Worm (Caenorhabditis elegans) whole organism, L4/young adult: Measurements from ENCODE around the gene F09C8.2.

Experiments
- W03F9.2 ChIP-seq: fragments of 150-350 bp; optimal IDR thresholded peaks from 2 replicates; lab custom pipeline; 2014; ENCODE audit warnings: missing biosample characterization, missing genetic modification characterization
- dao-5 ChIP-seq: sonication (generic microtip); optimal IDR thresholded peaks from 2 replicates; lab custom pipeline; 2016; ENCODE audit warnings: missing genotype, missing genetic modification characterization, moderate library complexity, missing compliant biosample characterization
- him-1 ChIP-seq: sonication (generic microtip); optimal IDR thresholded peaks from 2 replicates; lab custom pipeline; 2016; ENCODE audit warnings: missing genotype, missing genetic modification reagents, missing genetic modification characterization, missing compliant biosample characterization

Gene F09C8.2

ce11 chrX:16146972-16147593 lies at the start of gene F09C8.2:
Gene F09C8.2, minus strand, starts transcription at chrX:16147022.
- no peak for TF ChIP-seq him-1 (tag; lab: Kevin White, UChicago)
- TF ChIP-seq dao-5 (tag; lab: Kevin White, UChicago), result no peak
- no peak for TF ChIP-seq W03F9.2 (tag; lab: Kevin White, UChicago)

ce11 chrX:16192574-16192973 lies 45.8 kb upstream of the F09C8.2 start:
- no peak for TF ChIP-seq dao-5 (tag; lab: Kevin White, UChicago)
- no peak for TF ChIP-seq him-1 (tag; lab: Kevin White, UChicago)
- TF ChIP-seq W03F9.2 (tag; lab: Kevin White, UChicago), result no peak

DNA sequence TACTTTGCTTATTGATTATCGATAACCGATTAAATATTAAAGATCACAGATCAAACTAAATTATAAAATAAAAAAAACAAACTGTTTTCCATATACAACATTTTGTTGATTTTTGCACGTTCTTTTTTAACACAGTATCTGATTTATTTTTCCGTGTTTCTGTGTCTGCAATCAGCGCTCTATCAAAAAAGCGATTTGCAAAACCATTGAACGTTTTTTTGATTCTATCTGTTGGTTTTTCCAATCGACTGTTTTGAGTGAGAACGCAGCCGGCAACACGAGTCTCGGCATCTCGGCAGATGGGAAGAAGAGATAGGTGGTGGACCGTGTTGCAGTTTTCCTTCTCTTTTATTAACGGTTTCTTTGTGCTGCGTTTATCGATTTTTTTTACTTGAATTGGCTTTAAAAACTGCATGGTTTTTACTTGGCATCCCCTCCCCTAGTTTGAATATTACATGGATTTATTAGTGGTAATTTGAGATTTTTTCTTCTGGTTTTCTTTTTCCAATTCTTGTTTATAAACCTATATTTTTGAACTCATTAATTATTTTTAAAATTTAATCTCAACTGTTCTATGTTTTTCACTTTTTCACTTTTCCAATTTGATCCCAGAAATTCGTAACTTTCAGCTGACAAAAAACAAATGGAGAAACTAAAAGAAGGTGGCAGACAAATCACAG lies 42.5 kb upstream of the F09C8.2 start, which contains the start of gene slc-25A21:
Gene slc-25A21 (plus strand): TSS at position 630 of the 680 bp plus-strand sequence.
- TF ChIP-seq W03F9.2 (tag; lab: Kevin White, UChicago), result no peak
- TF ChIP-seq dao-5 (tag; lab: Kevin White, UChicago), result no peak
- no peak for TF ChIP-seq him-1 (tag; lab: Kevin White, UChicago)

DNA sequence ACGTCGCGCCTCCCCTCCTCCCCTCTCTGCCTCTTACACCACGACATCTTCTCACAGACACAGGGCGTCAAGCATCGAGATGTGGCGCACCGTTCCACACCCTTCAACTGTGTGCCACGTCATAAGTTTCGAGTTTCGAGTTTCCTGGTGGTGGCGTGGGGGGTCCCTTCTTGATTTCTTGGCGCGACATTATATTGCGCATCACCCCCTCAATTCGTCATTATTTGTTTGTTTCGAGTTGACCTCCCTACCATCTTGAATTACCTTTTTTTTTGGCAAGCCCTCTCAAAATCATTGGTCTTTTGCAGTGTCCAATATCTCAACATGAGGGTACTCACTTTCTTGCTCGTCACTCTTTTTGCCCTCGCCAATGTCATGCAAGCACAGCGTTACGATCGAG lies 37.2 kb upstream of the F09C8.2 start, which contains the start of gene nlp-67:
Gene nlp-67 (plus strand): TSS at position 301 of the 400 bp plus-strand sequence.
- no peak for TF ChIP-seq dao-5 (tag; lab: Kevin White, UChicago)
- no peak for TF ChIP-seq him-1 (tag; lab: Kevin White, UChicago)
- TF ChIP-seq W03F9.2 (tag; lab: Kevin White, UChicago), result no peak

DNA sequence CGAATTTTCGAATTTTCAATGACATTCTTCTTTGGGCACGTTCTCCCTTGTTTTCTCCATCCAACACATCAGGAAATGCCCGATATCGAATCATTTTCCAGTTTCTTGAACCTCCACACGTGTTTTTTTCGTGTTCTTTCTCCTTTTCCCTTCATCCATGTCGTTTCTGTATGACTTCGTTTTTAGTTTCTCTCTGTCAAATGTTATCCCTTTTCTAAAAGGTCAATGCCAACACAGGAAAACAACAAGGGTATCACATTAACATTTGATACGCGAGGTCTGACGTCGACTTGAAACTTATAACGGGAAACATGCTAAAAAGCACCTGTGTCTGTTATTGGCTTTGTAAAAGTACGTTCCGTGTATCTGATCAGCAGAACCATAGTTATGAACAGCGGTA lies 26.0 kb upstream of the F09C8.2 start:
- TF ChIP-seq W03F9.2 (tag; lab: Kevin White, UChicago), result no peak
- TF ChIP-seq dao-5 (tag; lab: Kevin White, UChicago), result no peak
- TF ChIP-seq him-1 (tag; lab: Kevin White, UChicago), result no peak

ce11 chrX:16166994-16167393 lies 20.2 kb upstream of the F09C8.2 start:
- TF ChIP-seq W03F9.2 (tag; lab: Kevin White, UChicago) (no peak), him-1 (tag; lab: Kevin White, UChicago) (no peak), dao-5 (tag; lab: Kevin White, UChicago) (no peak)

DNA sequence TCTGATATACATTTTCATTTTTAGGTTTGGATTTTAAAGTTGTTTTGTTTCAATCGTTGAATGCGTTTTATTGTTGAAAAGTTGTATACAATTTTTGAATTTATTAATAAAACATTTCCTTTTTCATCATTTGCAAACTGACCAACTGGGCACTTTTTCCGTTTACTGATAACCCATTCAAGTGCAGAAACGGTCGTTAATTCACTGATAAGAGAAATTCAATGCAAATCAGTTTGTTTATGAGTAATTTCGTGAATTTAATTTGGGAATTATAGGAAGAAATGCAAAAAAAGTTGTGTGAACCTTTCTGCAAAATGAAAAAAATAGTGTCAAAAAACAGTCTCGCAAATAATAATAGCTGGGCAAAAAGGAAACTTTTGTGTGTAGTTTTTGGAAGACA lies 19.7 kb upstream of the F09C8.2 start:
- no peak for TF ChIP-seq dao-5 (tag; lab: Kevin White, UChicago)
- TF ChIP-seq W03F9.2 (tag; lab: Kevin White, UChicago), result no peak
- no peak for TF ChIP-seq him-1 (tag; lab: Kevin White, UChicago)

ce11 chrX:16163402-16163801 lies 16.6 kb upstream of the F09C8.2 start, which contains the start of gene F09C8.1:
Gene F09C8.1, minus strand, starts transcription at chrX:16163524.
- TF ChIP-seq dao-5 (tag; lab: Kevin White, UChicago), result no peak
- no peak for TF ChIP-seq W03F9.2 (tag; lab: Kevin White, UChicago)
- TF ChIP-seq him-1 (tag; lab: Kevin White, UChicago), result no peak

ce11 chrX:16160924-16161323 lies 14.1 kb upstream of the F09C8.2 start:
- no peak for TF ChIP-seq him-1 (tag; lab: Kevin White, UChicago)
- no peak for TF ChIP-seq dao-5 (tag; lab: Kevin White, UChicago)
- TF ChIP-seq W03F9.2 (tag; lab: Kevin White, UChicago), result no peak

- TF ChIP-seq him-1 (tag; lab: Kevin White, UChicago) (no peak), dao-5 (tag; lab: Kevin White, UChicago) (no peak), W03F9.2 (tag; lab: Kevin White, UChicago) (no peak)
These were observed 12.5 kb upstream of the F09C8.2 start for ce11 chrX:16159359-16159758.

DNA sequence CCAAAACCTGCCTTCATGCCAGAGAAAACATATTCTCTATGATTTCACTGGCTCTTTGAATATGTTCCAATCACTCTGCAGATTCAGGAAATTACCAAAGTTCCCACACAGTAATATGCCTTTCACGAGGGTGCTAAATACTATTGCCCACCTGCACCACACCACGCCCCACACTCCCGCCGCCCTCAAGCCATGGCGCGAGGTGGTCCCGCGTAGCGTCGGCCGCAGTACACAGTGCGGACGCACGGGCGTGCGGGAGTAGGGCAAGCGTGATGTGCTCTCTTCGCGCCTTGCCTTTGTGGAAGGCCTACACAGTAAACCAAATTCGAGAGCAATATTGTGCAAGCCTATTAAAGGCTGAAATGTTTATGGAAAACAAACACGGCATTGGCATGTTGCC lies 10.7 kb upstream of the F09C8.2 start:
- TF ChIP-seq W03F9.2 (tag; lab: Kevin White, UChicago), result no peak
- no peak for TF ChIP-seq dao-5 (tag; lab: Kevin White, UChicago)
- no peak for TF ChIP-seq him-1 (tag; lab: Kevin White, UChicago)

DNA sequence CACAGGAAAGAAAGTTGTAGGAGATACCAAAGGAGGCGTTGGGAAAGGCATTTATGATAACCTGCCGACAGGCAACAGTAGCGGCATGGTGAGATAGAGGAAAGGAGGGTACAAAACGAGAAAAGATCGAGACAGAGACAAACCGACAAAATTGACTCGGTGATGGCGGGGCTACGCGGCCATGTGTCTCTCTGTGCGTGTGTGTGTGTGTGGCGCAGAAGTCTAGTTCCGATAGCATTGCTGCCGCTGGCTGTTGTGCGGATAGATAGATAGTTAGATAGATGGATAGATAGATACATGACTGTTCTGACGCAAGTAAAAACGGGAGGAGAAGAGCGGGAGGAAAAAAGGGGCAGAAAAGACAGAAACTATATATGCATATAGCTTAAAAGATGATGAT lies 10.1 kb upstream of the F09C8.2 start:
- TF ChIP-seq W03F9.2 (tag; lab: Kevin White, UChicago) (no peak), him-1 (tag; lab: Kevin White, UChicago) (no peak)

DNA sequence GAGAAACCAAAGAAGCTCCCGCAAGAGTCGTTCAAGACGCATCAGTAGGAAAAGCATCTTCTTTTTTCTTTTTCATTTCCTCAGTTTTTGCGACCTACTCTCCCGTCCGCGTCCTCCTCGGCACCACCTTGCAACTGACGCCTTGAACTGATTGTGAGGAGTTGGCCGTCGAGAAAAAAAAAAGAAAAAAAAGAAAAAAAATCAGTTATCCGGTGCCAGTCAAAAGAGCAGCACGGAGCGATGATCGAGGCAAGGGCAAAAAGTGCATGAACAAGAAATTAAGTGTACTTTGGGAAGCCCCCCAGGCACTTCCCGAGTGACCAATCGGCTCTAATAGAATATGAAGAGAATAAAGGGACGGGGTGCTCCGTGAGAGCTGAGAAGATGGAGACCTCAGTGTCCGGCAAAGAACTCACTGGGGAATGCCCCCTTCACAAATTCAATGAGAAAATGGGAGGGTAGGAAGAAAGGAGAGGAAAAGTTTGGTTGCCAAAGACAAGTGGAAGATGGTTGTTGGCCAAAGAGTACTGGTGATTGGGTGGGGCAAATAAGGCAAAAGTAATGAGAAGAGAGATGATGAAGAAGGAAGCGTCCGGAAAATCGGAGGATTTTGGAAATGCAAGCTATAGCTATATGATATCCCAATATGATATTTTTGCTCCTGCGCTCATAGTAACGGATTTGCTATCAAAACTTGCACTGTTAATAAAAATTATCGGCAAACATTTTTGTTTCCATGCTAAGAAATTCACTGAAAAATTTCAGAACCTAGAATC lies 8.6 kb upstream of the F09C8.2 start:
- TF ChIP-seq him-1 (tag; lab: Kevin White, UChicago) (no peak), W03F9.2 (tag; lab: Kevin White, UChicago) (no peak), dao-5 (tag; lab: Kevin White, UChicago) (no peak)
